Fruit fly (Drosophila melanogaster): ENCODE measurements around the gene CheB93b.
A peak's percentile ranks its signal among the peaks of the same experiment; 100 is the strongest.

CheB93b gene

DNA sequence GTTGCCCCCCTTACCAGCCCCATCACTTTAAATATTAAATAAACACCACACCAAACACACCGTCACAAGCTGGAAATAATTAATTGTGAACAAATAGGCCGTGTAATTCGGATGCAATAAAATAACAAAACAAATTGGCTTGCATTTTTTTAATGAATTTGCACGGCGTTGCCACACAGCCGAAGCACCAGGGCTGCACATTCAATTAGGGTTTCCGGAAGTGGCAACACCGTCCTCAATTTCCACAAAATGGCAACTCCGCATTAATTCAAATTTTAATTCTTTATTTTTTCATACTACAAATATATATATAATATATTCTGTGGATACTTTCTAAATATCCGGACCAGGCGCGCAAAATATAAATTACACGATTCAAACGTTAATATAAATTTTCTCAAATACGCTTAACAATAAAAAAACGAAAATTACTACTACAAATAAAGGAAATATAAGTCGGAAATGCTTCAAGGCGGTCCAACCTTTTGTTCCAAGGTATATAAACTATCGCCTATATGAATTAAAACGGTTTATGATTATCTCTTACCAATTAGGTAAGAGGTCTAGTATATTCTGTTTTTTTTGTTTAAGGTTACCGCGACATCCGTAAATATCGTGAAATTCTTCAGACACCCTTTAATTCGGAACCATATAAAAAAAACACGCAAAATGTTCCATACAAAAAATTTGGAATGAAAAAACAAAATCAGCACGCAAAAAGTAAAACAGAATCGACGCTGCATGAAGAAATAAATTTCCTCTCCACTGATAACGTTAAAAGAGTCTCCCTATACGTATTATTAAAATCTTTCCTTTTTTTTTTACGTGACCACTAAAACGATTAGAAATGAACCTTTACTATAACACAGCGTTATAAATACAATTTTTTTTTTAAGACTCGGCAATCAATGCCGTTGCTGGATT lies 35.3 kb upstream of the CheB93b start:
- TF ChIP-seq Eip75B (GFP tag; optimal IDR thresholded peaks at IDR 0.05) (no peak), Smox (GFP tag; optimal IDR thresholded peaks at IDR 0.05) (no peak), salr (GFP tag; optimal IDR thresholded peaks at IDR 0.05) (peak in 1 of 2 experiments; percentile 19), Ets96B (tag; optimal IDR thresholded peaks at IDR 0.05) (no peak), esn (GFP tag; optimal IDR thresholded peaks at IDR 0.05) (peak; percentile 18), Lpt (GFP tag; optimal IDR thresholded peaks at IDR 0.05) (no peak), fkh (GFP tag; optimal IDR thresholded peaks at IDR 0.05) (no peak), achi (GFP tag; optimal IDR thresholded peaks at IDR 0.05) (no peak), CG6792 (GFP tag; optimal IDR thresholded peaks at IDR 0.05) (no peak), Hr4 (GFP tag; optimal IDR thresholded peaks at IDR 0.05) (no peak), Met (GFP tag; optimal IDR thresholded peaks at IDR 0.05) (no peak), cyc (GFP tag; optimal IDR thresholded peaks at IDR 0.05) (peak; percentile 26), pdm3 (GFP tag; optimal IDR thresholded peaks at IDR 0.05) (no peak), CG15336 (GFP tag; IDR thresholded peaks at IDR 0.05) (no peak), dac (GFP tag; optimal IDR thresholded peaks at IDR 0.05) (no peak), spab (GFP tag; optimal IDR thresholded peaks at IDR 0.05) (no peak), Hr39 (GFP tag; optimal IDR thresholded peaks at IDR 0.05) (no peak), CG9139 (GFP tag; optimal IDR thresholded peaks at IDR 0.05) (no peak), CG4318 (GFP tag; optimal IDR thresholded peaks at IDR 0.05) (no peak), dsx (GFP tag; optimal IDR thresholded peaks at IDR 0.05; ENCODE audit: poor library complexity, severe bottlenecking) (no peak), CG10669 (GFP tag; optimal IDR thresholded peaks at IDR 0.05) (no peak), eg (GFP tag; IDR thresholded peaks at IDR 0.05) (no peak), CG3032 (tag; optimal IDR thresholded peaks at IDR 0.05) (peak; percentile 24), ss (GFP tag; optimal IDR thresholded peaks at IDR 0.05) (peak in 1 of 2 experiments; percentile 27), Blimp-1 (GFP tag; optimal IDR thresholded peaks at IDR 0.05) (no peak), Eip93F (GFP tag; optimal IDR thresholded peaks at IDR 0.05) (no peak), CG11902 (GFP tag; optimal IDR thresholded peaks at IDR 0.05) (no peak), CG8319 (GFP tag; optimal IDR thresholded peaks at IDR 0.05) (no peak), CG3919 (GFP tag; optimal IDR thresholded peaks at IDR 0.05) (no peak), CG7368 (GFP tag; optimal IDR thresholded peaks at IDR 0.05) (no peak), CG1621 (tag; optimal IDR thresholded peaks at IDR 0.05) (peak; percentile 61), lz (GFP tag; optimal IDR thresholded peaks at IDR 0.05) (peak; percentile 7), CG6854 (GFP tag; optimal IDR thresholded peaks at IDR 0.05) (peak; percentile 56), Hr38 (GFP tag; optimal IDR thresholded peaks at IDR 0.05) (no peak), CG32006 (GFP tag; optimal IDR thresholded peaks at IDR 0.05) (no peak), Eip78C (GFP tag) (peak; percentile 53), fd59A (GFP tag; optimal IDR thresholded peaks at IDR 0.05) (no peak), CG6276 (GFP tag; optimal IDR thresholded peaks at IDR 0.05) (no peak), Sox14 (GFP tag; optimal IDR thresholded peaks at IDR 0.05) (no peak), CG6808 (GFP tag; optimal IDR thresholded peaks at IDR 0.05) (peak; percentile 29), net (GFP tag; optimal IDR thresholded peaks at IDR 0.05) (no peak), vri (GFP tag; optimal IDR thresholded peaks at IDR 0.05) (no peak), CG31627 (GFP tag; optimal IDR thresholded peaks at IDR 0.05) (no peak), CG34406 (GFP tag; optimal IDR thresholded peaks at IDR 0.05) (no peak), CG8632 (GFP tag; optimal IDR thresholded peaks at IDR 0.05) (no peak), CG8119 (GFP tag; IDR thresholded peaks at IDR 0.05) (no peak), Sox102F (GFP tag; optimal IDR thresholded peaks at IDR 0.05) (no peak), CG11762 (GFP tag; optimal IDR thresholded peaks at IDR 0.05; ENCODE audit: insufficient read depth) (no peak)

Data from whole organism, prepupa.